Worm (Caenorhabditis elegans): ENCODE measurements around the gene ugt-8.

ugt-8 gene

DNA sequence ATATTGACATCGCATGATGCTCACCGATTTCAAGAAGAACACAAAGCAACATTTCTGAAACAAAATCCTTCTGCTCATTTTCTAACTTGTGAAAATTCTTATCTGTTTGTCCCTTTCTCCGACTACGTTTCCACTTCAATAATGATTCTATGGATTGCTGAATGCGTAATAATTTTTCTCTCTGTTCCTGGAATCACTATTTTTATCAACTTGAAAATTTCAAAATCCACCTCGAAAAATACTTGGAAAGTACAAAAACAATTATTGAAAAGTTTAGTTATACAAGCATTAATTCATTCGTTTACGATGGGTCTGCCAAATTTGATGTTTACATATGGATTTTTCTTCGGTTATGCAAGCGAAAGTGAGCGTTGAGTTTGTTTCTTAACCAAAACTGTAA, 18.3 kb downstream of the ugt-8 start, which contains the start of gene srh-22:
srh-22 (plus strand) TSS at position 301 of the 400 bp plus-strand sequence.
- TF ChIP-seq B0035.1 (tag; optimal IDR thresholded peaks at IDR 0.05) (no peak), lin-40 (tag; optimal IDR thresholded peaks at IDR 0.05) (no peak), xnd-1 (tag; optimal IDR thresholded peaks at IDR 0.05) (no peak), ekl-4 (GFP tag; IDR thresholded peaks at IDR 0.05) (no peak), ets-4 (GFP tag; optimal IDR thresholded peaks at IDR 0.05) (no peak), snpc-1.3 (tag; optimal IDR thresholded peaks at IDR 0.05; ENCODE audit: insufficient read depth) (no peak), Y95B8A.8 (GFP tag; IDR thresholded peaks at IDR 0.05) (no peak), rpc-1 (optimal IDR thresholded peaks at IDR 0.05) (no peak), rpc-1 (tag; optimal IDR thresholded peaks at IDR 0.05) (no peak), tbx-9 (tag; optimal IDR thresholded peaks at IDR 0.05; ENCODE audit: borderline replicate concordance) (no peak), egl-44 (GFP tag; IDR thresholded peaks at IDR 0.05) (no peak), F49E8.2 (tag; optimal IDR thresholded peaks at IDR 0.05; ENCODE audit: insufficient read depth) (no peak), egl-18 (GFP tag; IDR thresholded peaks at IDR 0.05) (no peak), bed-2 (GFP tag; IDR thresholded peaks at IDR 0.05) (no peak), repo-1 (tag; optimal IDR thresholded peaks at IDR 0.05) (no peak), pha-4 (tag; optimal IDR thresholded peaks at IDR 0.05) (no peak)

ce11 chrV:4924618-4925017, 20.9 kb downstream of the ugt-8 start, which contains the start of gene srh-20:
TSS of gene srh-20 (plus strand) at chrV:4924918.
- TF ChIP-seq unc-130 (GFP tag; optimal IDR thresholded peaks at IDR 0.05) = no peak
- TF ChIP-seq hsf-1 (GFP tag; IDR thresholded peaks at IDR 0.05) = no peak
- no peak for TF ChIP-seq nhr-27 (tag; optimal IDR thresholded peaks at IDR 0.05)
- TF ChIP-seq lag-1 (GFP tag; IDR thresholded peaks at IDR 0.05) = no peak
- no peak for TF ChIP-seq B0261.1 (tag; optimal IDR thresholded peaks at IDR 0.05)
- no peak for TF ChIP-seq snpc-1.1 (tag; optimal IDR thresholded peaks at IDR 0.05; ENCODE audit: insufficient read depth)
- no peak for TF ChIP-seq egl-18 (GFP tag; IDR thresholded peaks at IDR 0.05)

- TF ChIP-seq ceh-58 (GFP tag; IDR thresholded peaks at IDR 0.05) (no peak), F22D6.2 (tag; optimal IDR thresholded peaks at IDR 0.05) (no peak), madf-6 (GFP tag; IDR thresholded peaks at IDR 0.05) (no peak), F39B2.1 (GFP tag; IDR thresholded peaks at IDR 0.05) (no peak), nhr-179 (tag; optimal IDR thresholded peaks at IDR 0.05) (no peak), ccch-3 (GFP tag; optimal IDR thresholded peaks at IDR 0.05) (no peak), akir-1 (GFP tag; optimal IDR thresholded peaks at IDR 0.05) (no peak), athp-1 (tag; optimal IDR thresholded peaks at IDR 0.05) (no peak), hlh-12 (tag; optimal IDR thresholded peaks at IDR 0.05) (no peak)
Observed at ce11 chrV:4926371-4926770, 22.6 kb downstream of the ugt-8 start, which contains the start of gene srh-21. TSS of gene srh-21 (plus strand) at chrV:4926671.

- TF ChIP-seq hrde-1 (tag; optimal IDR thresholded peaks at IDR 0.05; ENCODE audit: borderline replicate concordance) (no peak), Y67H2A.10 (GFP tag; conservative IDR thresholded peaks at IDR 0.05) (no peak), dpl-1 (GFP tag; optimal IDR thresholded peaks at IDR 0.05) (no peak), lag-1 (GFP tag; IDR thresholded peaks at IDR 0.05) (no peak), F39B2.1 (GFP tag; IDR thresholded peaks at IDR 0.05) (no peak), hlh-12 (tag; optimal IDR thresholded peaks at IDR 0.05) (no peak), Y53F4B.3 (GFP tag; IDR thresholded peaks at IDR 0.05) (no peak), ztf-28 (GFP tag; IDR thresholded peaks at IDR 0.05) (no peak), xnd-1 (tag; optimal IDR thresholded peaks at IDR 0.05) (no peak), lin-54 (GFP tag; optimal IDR thresholded peaks at IDR 0.05) (no peak), athp-1 (tag; optimal IDR thresholded peaks at IDR 0.05) (no peak), somi-1 (GFP tag; optimal IDR thresholded peaks at IDR 0.05) (no peak), snpc-3.4 (tag; optimal IDR thresholded peaks at IDR 0.05) (no peak)
Observed at ce11 chrV:4929842-4930241, 26.1 kb downstream of the ugt-8 start, which contains the start of gene str-205. TSS of gene str-205 (minus strand) at chrV:4929942.

Measured in whole organism, young adult.